Worm (Caenorhabditis elegans) whole organism, young adult: ENCODE data around the gene dpy-2.

Source experiments
- B0019.2 ChIP-seq: fragments of 200-800 bp; sonication (Bioruptor generic); conservative IDR thresholded peaks from 2 replicates; pipeline ENCODE4 v1.3.6; 2022; ENCODE audit warnings: missing genetic modification reagents, missing genetic modification characterization, missing compliant biosample characterization
- C06A6.2 ChIP-seq: fragments of 200-800 bp; sonication (Bioruptor generic); conservative IDR thresholded peaks from 2 replicates; pipeline ENCODE4 v1.3.6; 2022; ENCODE audit warnings: missing genetic modification characterization, missing compliant biosample characterization
- D2030.7 ChIP-seq: fragments of 200-800 bp; sonication (Bioruptor generic); IDR thresholded peaks from 2 replicates; pipeline ENCODE4 v1.3.6; 2022; ENCODE audit warnings: missing genetic modification reagents, missing genetic modification characterization, missing compliant biosample characterization
- F22D6.2 ChIP-seq: sonication (generic microtip); optimal IDR thresholded peaks from 2 replicates; lab custom pipeline; 2016; ENCODE audit warnings: mild to moderate bottlenecking, missing genetic modification characterization, missing compliant biosample characterization
- F23B12.7 ChIP-seq: sonication (generic microtip); optimal IDR thresholded peaks from 2 replicates; lab custom pipeline; 2017; ENCODE audit warnings: missing genetic modification characterization, mild to moderate bottlenecking, missing compliant biosample characterization, antibody characterized with exemption, moderate library complexity; ENCODE audit not compliant: insufficient read depth
- F33H1.4 ChIP-seq: fragments of 200-800 bp; sonication (Bioruptor generic); IDR thresholded peaks from 2 replicates; pipeline ENCODE4 v1.3.6; 2022; ENCODE audit warnings: missing genetic modification reagents, missing genetic modification characterization, missing compliant biosample characterization
- F37B4.10 ChIP-seq: fragments of 200-800 bp; sonication (Bioruptor generic); IDR thresholded peaks from 2 replicates; pipeline ENCODE4 v1.3.6; 2022; ENCODE audit warnings: missing genetic modification characterization, missing compliant biosample characterization
- F39B2.1 ChIP-seq: fragments of 200-800 bp; sonication (Bioruptor generic); IDR thresholded peaks from 2 replicates; pipeline ENCODE4 v1.3.6; 2022; ENCODE audit warnings: missing genetic modification reagents, missing genetic modification characterization, missing compliant biosample characterization
- K12H6.12 ChIP-seq: fragments of 200-800 bp; sonication (Bioruptor generic); optimal IDR thresholded peaks from 2 replicates; lab custom pipeline; 2018; ENCODE audit warnings: mild to moderate bottlenecking, missing genetic modification characterization, missing compliant biosample characterization
- T07F8.4 ChIP-seq: sonication (generic microtip); optimal IDR thresholded peaks from 2 replicates; lab custom pipeline; 2016; ENCODE audit warnings: mild to moderate bottlenecking, missing genetic modification characterization, moderate library complexity, missing compliant biosample characterization
- ZK185.1 ChIP-seq: sonication (generic microtip); optimal IDR thresholded peaks from 2 replicates; lab custom pipeline; 2016; ENCODE audit warnings: mild to moderate bottlenecking, missing genetic modification characterization, missing compliant biosample characterization; ENCODE audit not compliant: poor library complexity, severe bottlenecking
- attf-3 ChIP-seq: fragments of 200-800 bp; sonication (Bioruptor generic); conservative IDR thresholded peaks from 2 replicates; pipeline ENCODE4 v1.3.6; 2022; ENCODE audit warnings: missing genetic modification reagents, missing genetic modification characterization, missing compliant biosample characterization
- attf-5 ChIP-seq: fragments of 200-800 bp; sonication (Bioruptor generic); optimal IDR thresholded peaks from 2 replicates; lab custom pipeline; 2018; ENCODE audit warnings: mild to moderate bottlenecking, missing genetic modification characterization, missing compliant biosample characterization
- attf-6 ChIP-seq: fragments of 200-800 bp; sonication (Bioruptor generic); IDR thresholded peaks from 2 replicates; pipeline ENCODE4 v1.3.6; 2022; ENCODE audit warnings: missing genetic modification reagents, missing genetic modification characterization, missing compliant biosample characterization
- ceh-100 ChIP-seq: fragments of 200-800 bp; sonication (Bioruptor generic); IDR thresholded peaks from 2 replicates; pipeline ENCODE4 v1.3.6; 2022; ENCODE audit warnings: missing genetic modification reagents, missing genetic modification characterization, missing compliant biosample characterization
- ceh-27 ChIP-seq: fragments of 200-800 bp; sonication (Bioruptor generic); optimal IDR thresholded peaks from 2 replicates; lab custom pipeline; 2018; ENCODE audit warnings: mild to moderate bottlenecking, missing genetic modification characterization, moderate library complexity, missing compliant biosample characterization
- ceh-40 ChIP-seq: fragments of 200-800 bp; sonication (Bioruptor generic); IDR thresholded peaks from 2 replicates; pipeline ENCODE4 v1.3.6; 2022; ENCODE audit warnings: missing genetic modification characterization, missing compliant biosample characterization
- hmg-1.2 ChIP-seq: fragments of 200-800 bp; sonication (Bioruptor generic); IDR thresholded peaks from 2 replicates; pipeline ENCODE4 v1.3.6; 2022; ENCODE audit warnings: missing genetic modification reagents, missing genetic modification characterization, missing compliant biosample characterization
- let-526 ChIP-seq: fragments of 200-800 bp; sonication (Bioruptor generic); IDR thresholded peaks from 2 replicates; pipeline ENCODE4 v1.3.6; 2022; ENCODE audit warnings: missing genetic modification reagents, missing genetic modification characterization, missing compliant biosample characterization
- lir-1 ChIP-seq: fragments of 200-800 bp; sonication (Bioruptor generic); conservative IDR thresholded peaks from 2 replicates; pipeline ENCODE4 v1.3.6; 2022; ENCODE audit warnings: missing genetic modification reagents, missing genetic modification characterization, missing compliant biosample characterization
- madf-8 ChIP-seq: fragments of 200-800 bp; sonication (Bioruptor generic); conservative IDR thresholded peaks from 2 replicates; pipeline ENCODE4 v1.3.6; 2022; ENCODE audit warnings: missing genetic modification reagents, missing genetic modification characterization, missing compliant biosample characterization
- mcd-1 ChIP-seq: fragments of 200-800 bp; sonication (Bioruptor generic); IDR thresholded peaks from 2 replicates; pipeline ENCODE4 v1.3.6; 2022; ENCODE audit warnings: missing genetic modification reagents, missing genetic modification characterization, missing compliant biosample characterization
- mxl-1 ChIP-seq: sonication (generic microtip); optimal IDR thresholded peaks from 2 replicates; lab custom pipeline; 2016; ENCODE audit warnings: missing genetic modification characterization, missing compliant biosample characterization
- nhr-80 ChIP-seq: sonication (generic microtip); optimal IDR thresholded peaks from 2 replicates; lab custom pipeline; 2016; ENCODE audit warnings: missing genetic modification characterization, missing compliant biosample characterization
- nhr-90 ChIP-seq: sonication (generic microtip); optimal IDR thresholded peaks from 2 replicates; lab custom pipeline; 2016; ENCODE audit warnings: missing genotype, mild to moderate bottlenecking, missing genetic modification characterization, missing compliant biosample characterization
- rcor-1 ChIP-seq: fragments of 200-800 bp; sonication (Bioruptor generic); IDR thresholded peaks from 2 replicates; pipeline ENCODE4 v1.3.6; 2022; ENCODE audit warnings: missing genetic modification reagents, missing genetic modification characterization, missing compliant biosample characterization
- rec-8 ChIP-seq, 2 experiments: sonication (generic microtip); optimal IDR thresholded peaks; 2 replicates each; lab custom pipeline; 2016; ENCODE audit warnings: mild to moderate bottlenecking in 2 of 2, missing genetic modification characterization in 2 of 2, missing genetic modification reagents in 2 of 2, missing genotype in 2 of 2, missing biosample characterization in 1 of 2, missing compliant biosample characterization in 1 of 2, moderate library complexity in 1 of 2
- snpc-1.3 ChIP-seq: sonication (generic microtip); optimal IDR thresholded peaks from 2 replicates; lab custom pipeline; 2017; ENCODE audit warnings: missing genetic modification characterization, mild to moderate bottlenecking, missing compliant biosample characterization, antibody characterized with exemption, moderate library complexity, missing genotype, missing genetic modification reagents; ENCODE audit not compliant: insufficient read depth
- snpc-3.4 ChIP-seq: sonication (generic microtip); optimal IDR thresholded peaks from 2 replicates; lab custom pipeline; 2017; ENCODE audit warnings: missing genetic modification characterization, mild to moderate bottlenecking, missing compliant biosample characterization, antibody characterized with exemption, moderate library complexity, missing genotype, missing genetic modification reagents
- snpc-4 ChIP-seq, 5 experiments: fragments of 150-350 bp in 1 of 5; sonication (generic microtip) in 4 of 5; optimal IDR thresholded peaks; 2 replicates each; lab custom pipeline; 2014 to 2018; ENCODE audit warnings: missing genetic modification characterization in 5 of 5, missing biosample characterization in 3 of 5, antibody characterized with exemption in 2 of 5, mild to moderate bottlenecking in 2 of 5, missing compliant biosample characterization in 2 of 5, missing genotype in 2 of 5, moderate library complexity in 2 of 5, missing genetic modification reagents in 1 of 5
- somi-1 ChIP-seq: fragments of 200-800 bp; sonication (Bioruptor generic); optimal IDR thresholded peaks from 2 replicates; lab custom pipeline; 2018; ENCODE audit warnings: mild to moderate bottlenecking, missing genetic modification characterization, missing compliant biosample characterization
- unc-130 ChIP-seq: sonication (generic microtip); optimal IDR thresholded peaks from 2 replicates; lab custom pipeline; 2016; ENCODE audit warnings: missing genetic modification reagents, missing genetic modification characterization, missing compliant biosample characterization
- ztf-18 ChIP-seq: sonication (generic microtip); optimal IDR thresholded peaks from 2 replicates; lab custom pipeline; 2016; ENCODE audit warnings: missing genotype, mild to moderate bottlenecking, missing genetic modification characterization, missing compliant biosample characterization

dpy-2 gene

DNA sequence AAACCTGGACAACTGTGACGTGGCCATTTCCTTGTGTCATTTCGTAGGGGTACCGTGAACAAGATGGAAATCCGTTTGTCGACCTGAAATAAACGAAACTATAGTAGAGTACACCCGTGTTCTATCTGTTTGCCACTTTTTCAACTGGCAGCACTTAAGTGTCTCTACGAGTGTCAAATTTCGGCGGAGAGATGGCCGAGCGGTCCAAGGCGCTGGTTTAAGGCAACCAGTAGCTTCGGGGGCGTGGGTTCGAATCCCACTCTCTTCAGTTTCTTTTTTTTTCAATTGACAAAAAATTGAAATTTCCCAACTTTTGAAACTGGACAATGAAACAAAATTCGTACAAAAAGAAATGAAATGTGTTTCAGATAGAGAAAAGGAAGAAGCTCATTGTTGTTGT, 7.5 kb downstream of the dpy-2 start (continued):
- peak; percentile 51; the same call in 1 of the 2 replicates for TF ChIP-seq mcd-1 (GFP tag; lab: Robert Waterston, UW)

DNA sequence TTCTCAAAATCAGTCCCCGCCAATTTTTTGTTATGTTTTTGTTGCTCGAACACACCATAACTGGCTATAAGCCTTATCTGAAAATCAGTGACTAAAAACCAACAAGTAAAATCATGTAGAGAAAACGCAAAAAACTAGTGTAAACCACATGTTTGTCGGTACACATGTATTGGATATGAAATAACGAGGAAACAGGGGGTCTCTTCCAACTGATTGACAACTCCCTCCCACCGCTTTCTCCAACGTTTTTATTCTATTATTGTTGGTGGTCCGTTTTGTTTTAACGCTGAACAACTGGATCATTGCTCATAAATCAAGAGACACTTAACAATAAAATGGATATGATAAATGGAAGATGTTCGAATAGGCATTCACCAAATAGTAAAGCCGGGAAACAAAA, 12.7 kb downstream of the dpy-2 start:
- TF ChIP-seq ceh-40 (GFP tag; lab: Robert Waterston, UW): no peak
- no peak for TF ChIP-seq nhr-90

DNA sequence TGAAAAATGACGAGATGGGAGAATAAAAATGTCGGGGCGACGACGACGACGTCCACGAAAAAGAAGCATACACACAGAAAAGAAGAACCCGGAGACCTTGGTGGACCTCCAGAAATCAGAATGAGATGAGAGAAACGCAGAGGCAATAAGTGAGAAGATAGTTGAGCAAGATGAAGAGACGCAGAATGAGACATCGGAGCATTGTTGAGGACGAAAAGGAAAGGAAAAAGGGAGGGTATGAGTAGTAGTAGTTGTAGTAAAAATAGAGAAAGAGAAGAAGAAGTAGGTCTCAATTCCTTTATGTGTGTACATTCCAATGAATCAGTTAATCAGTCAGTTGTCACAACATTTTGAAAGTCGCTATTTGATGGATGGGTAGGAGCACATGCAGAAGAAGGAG, 15.2 kb downstream of the dpy-2 start, which contains the start of gene T14B4.8:
TSS of gene T14B4.8 (minus strand) at position 60 of the 400 bp plus-strand sequence.
- TF ChIP-seq C06A6.2 (no peak), hmg-1.2 (GFP tag; lab: Robert Waterston, UW) (peak; percentile 63; the same call in 1 of the 2 replicates)

DNA sequence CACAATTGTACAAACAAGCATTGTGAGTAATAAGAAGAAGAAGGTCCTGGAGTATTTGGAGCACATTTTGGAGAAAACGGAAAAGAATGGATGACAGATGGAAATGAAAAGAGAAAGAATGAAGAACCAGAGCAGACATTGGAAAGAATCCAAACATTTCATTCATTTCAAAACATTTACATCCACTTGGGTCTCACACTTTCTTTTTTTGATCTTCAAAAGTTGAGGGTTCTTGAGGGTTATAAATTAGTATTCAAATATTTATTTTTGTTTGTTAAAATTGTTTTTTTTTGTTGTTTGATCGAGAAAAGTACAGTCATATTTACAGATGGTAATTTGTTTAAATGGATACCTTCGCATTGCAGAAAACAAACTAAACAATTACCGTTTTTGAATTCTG, 19.6 kb downstream of the dpy-2 start, which contains the start of gene T14B4.9:
TSS of gene T14B4.9 (minus strand) at position 101 of the 400 bp plus-strand sequence.
- TF ChIP-seq attf-5: no peak
- TF ChIP-seq F39B2.1 (GFP tag; lab: Robert Waterston, UW): no peak
- TF ChIP-seq B0019.2: no peak
- no peak for TF ChIP-seq T07F8.4 (tag; lab: Kevin White, UChicago)
- no peak for TF ChIP-seq attf-6 (GFP tag; lab: Robert Waterston, UW)
- TF ChIP-seq somi-1 (GFP tag; lab: Kevin White, UChicago): no peak
- TF ChIP-seq, all 124 proteins: peak for 0

DNA sequence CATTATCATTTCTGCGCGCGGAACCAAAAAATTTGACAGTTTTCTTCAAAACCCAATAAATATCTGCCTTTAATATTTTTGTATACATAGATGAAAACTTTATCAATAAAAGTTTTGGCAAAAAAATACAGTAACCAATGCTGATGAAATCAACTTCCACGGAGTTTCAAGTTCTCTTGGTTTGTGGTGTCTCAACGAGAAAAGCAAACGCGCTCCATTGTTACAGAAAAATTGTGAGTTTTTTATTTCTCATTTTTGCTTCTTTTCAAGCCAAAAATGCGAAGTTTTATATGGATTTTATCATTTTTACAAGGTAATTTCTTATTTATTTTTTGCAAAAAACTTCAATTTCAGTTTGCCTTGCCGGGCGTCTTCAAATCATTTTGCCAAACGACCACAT, 20.6 kb downstream of the dpy-2 start, which contains the start of gene T14B4.3:
TSS of gene T14B4.3 (plus strand) at position 264 of the 400 bp plus-strand sequence.
- TF ChIP-seq attf-5 (peak; percentile 67), F37B4.10 (no peak), D2030.7 (GFP tag; lab: Robert Waterston, UW) (peak; percentile 50), unc-130 (peak; percentile 38), attf-3 (GFP tag; lab: Robert Waterston, UW) (peak; percentile 56; the same call in 1 of the 2 replicates), snpc-4 (GFP tag; optimal IDR thresholded peaks at IDR 0.05; lab: Kevin White, UChicago) (no peak), snpc-4 (tag; optimal IDR thresholded peaks at IDR 0.05; lab: Kevin White, UChicago) (peak in 1 of 4 experiments; percentile 20), ceh-27 (GFP tag; lab: Kevin White, UChicago) (peak; percentile 53), lir-1 (GFP tag; lab: Robert Waterston, UW) (0 out of 2 replicates have a peak, but pooled peaks have one; percentile 24), rec-8 (tag; optimal IDR thresholded peaks at IDR 0.05; lab: Kevin White, UChicago) (no peak), nhr-80 (tag; lab: Kevin White, UChicago) (peak; percentile 26), ztf-18 (tag; lab: Kevin White, UChicago) (peak; percentile 32), ZK185.1 (tag; lab: Kevin White, UChicago) (peak; percentile 24), rcor-1 (GFP tag; lab: Robert Waterston, UW) (peak; percentile 27; the same call in 1 of the 2 replicates), hmg-1.2 (GFP tag; lab: Robert Waterston, UW) (peak; percentile 64), mxl-1 (tag; lab: Kevin White, UChicago) (no peak), F23B12.7 (tag; lab: Kevin White, UChicago) (peak; percentile 78), ceh-100 (GFP tag; lab: Robert Waterston, UW) (peak; percentile 97), snpc-3.4 (peak; percentile 20), snpc-1.3 (no peak), F22D6.2 (tag; lab: Kevin White, UChicago) (no peak), madf-8 (GFP tag; lab: Robert Waterston, UW) (no peak), mcd-1 (GFP tag; lab: Robert Waterston, UW) (peak; percentile 92), F33H1.4 (GFP tag; lab: Robert Waterston, UW) (peak; percentile 25; the same call in 1 of the 2 replicates), let-526 (GFP tag; lab: Robert Waterston, UW) (no peak), K12H6.12 (tag; lab: Kevin White, UChicago) (peak; percentile 22)
- TF ChIP-seq, all 124 proteins: peak for 18
